Fruit fly (Drosophila melanogaster) whole organism, prepupa: Measurements from ENCODE around the gene CG14573.
A peak's percentile ranks its signal among the peaks of the same experiment; 100 is the strongest.

Source experiments
- CG10669 ChIP-seq: fragments of 200-800 bp; sonication (Bioruptor generic); optimal IDR thresholded peaks from 3 replicates; lab custom pipeline; 2018; ENCODE audit warnings: missing biosample characterization, mild to moderate bottlenecking, missing genetic modification characterization, moderate library complexity
- CG11762 ChIP-seq: fragments of 200-800 bp; sonication (Bioruptor generic); optimal IDR thresholded peaks from 3 replicates; lab custom pipeline; 2016; ENCODE audit warnings: missing biosample characterization, missing genetic modification characterization; ENCODE audit not compliant: insufficient read depth
- CG11902 ChIP-seq: fragments of 200-800 bp; sonication (Bioruptor generic); optimal IDR thresholded peaks from 3 replicates; lab custom pipeline; 2016; ENCODE audit warnings: missing biosample characterization, missing genetic modification characterization
- CG15336 ChIP-seq: fragments of 200-800 bp; sonication (Bioruptor generic); IDR thresholded peaks from 2 replicates; pipeline ENCODE4 v1.3.6; 2022; ENCODE audit warnings: missing biosample characterization, missing genetic modification characterization
- CG1621 ChIP-seq: fragments of 200-800 bp; sonication (Bioruptor generic); optimal IDR thresholded peaks from 3 replicates; lab custom pipeline; 2018; ENCODE audit warnings: missing biosample characterization, mild to moderate bottlenecking, missing genetic modification characterization
- CG16779 ChIP-seq: fragments of 200-800 bp; sonication (Bioruptor generic); optimal IDR thresholded peaks from 3 replicates; lab custom pipeline; 2017; ENCODE audit warnings: missing biosample characterization, mild to moderate bottlenecking, missing genetic modification characterization
- CG3032 ChIP-seq: fragments of 200-800 bp; optimal IDR thresholded peaks from 2 replicates; lab custom pipeline; 2019; ENCODE audit warnings: missing biosample characterization, mild to moderate bottlenecking, missing genetic modification characterization, moderate library complexity
- CG34406 ChIP-seq: fragments of 200-800 bp; sonication (Bioruptor generic); optimal IDR thresholded peaks from 3 replicates; lab custom pipeline; 2016; ENCODE audit warnings: missing biosample characterization, missing genetic modification characterization
- CG3919 ChIP-seq: fragments of 200-800 bp; sonication (Bioruptor generic); optimal IDR thresholded peaks from 3 replicates; lab custom pipeline; 2016; ENCODE audit warnings: missing biosample characterization, missing genetic modification characterization
- CG4318 ChIP-seq: fragments of 200-800 bp; sonication (Bioruptor generic); optimal IDR thresholded peaks from 3 replicates; lab custom pipeline; 2017; ENCODE audit warnings: missing biosample characterization, mild to moderate bottlenecking, missing genetic modification characterization
- CG6163 ChIP-seq: fragments of 200-800 bp; sonication (Bioruptor generic); IDR thresholded peaks from 3 replicates; pipeline ENCODE4 v1.3.6; 2022; ENCODE audit warnings: missing biosample characterization, missing genetic modification characterization
- CG6276 ChIP-seq: fragments of 200-800 bp; sonication (Bioruptor generic); optimal IDR thresholded peaks from 2 replicates; lab custom pipeline; 2017; ENCODE audit warnings: missing biosample characterization, mild to moderate bottlenecking, missing genetic modification characterization
- CG6792 ChIP-seq: fragments of 200-800 bp; sonication (Bioruptor generic); optimal IDR thresholded peaks from 3 replicates; lab custom pipeline; 2016; ENCODE audit warnings: missing biosample characterization, missing genetic modification characterization
- CG6808 ChIP-seq: fragments of 200-800 bp; sonication (Bioruptor generic); optimal IDR thresholded peaks from 3 replicates; lab custom pipeline; 2017; ENCODE audit warnings: missing biosample characterization, missing genetic modification characterization, mild to moderate bottlenecking, moderate library complexity, missing genetic modification reagents
- CG8119 ChIP-seq: fragments of 200-800 bp; sonication (Bioruptor generic); IDR thresholded peaks from 3 replicates; pipeline ENCODE4 v1.3.6; 2022; ENCODE audit warnings: missing biosample characterization, missing genetic modification characterization
- CG8632 ChIP-seq: fragments of 200-800 bp; sonication (Bioruptor generic); optimal IDR thresholded peaks from 3 replicates; lab custom pipeline; 2016; ENCODE audit warnings: missing biosample characterization, missing genetic modification characterization
- Eip75B ChIP-seq: fragments of 200-800 bp; sonication (Bioruptor generic); optimal IDR thresholded peaks from 3 replicates; lab custom pipeline; 2016; ENCODE audit warnings: missing biosample characterization, missing genetic modification characterization
- Eip78C ChIP-seq: fragments of 200-800 bp; sonication (Bioruptor generic); peaks from one replicate; lab custom pipeline; 2016; ENCODE audit warnings: missing biosample characterization, missing genetic modification characterization
- Ets21C ChIP-seq: fragments of 200-800 bp; sonication (Bioruptor generic); optimal IDR thresholded peaks from 3 replicates; lab custom pipeline; 2016; ENCODE audit warnings: missing biosample characterization, missing genetic modification characterization
- Ets96B ChIP-seq: fragments of 200-800 bp; optimal IDR thresholded peaks from 2 replicates; lab custom pipeline; 2019; ENCODE audit warnings: missing biosample characterization, mild to moderate bottlenecking, missing genetic modification characterization, moderate library complexity
- Gug ChIP-seq: fragments of 200-800 bp; sonication (Bioruptor generic); IDR thresholded peaks from 2 replicates; pipeline ENCODE4 v1.3.6; 2022; ENCODE audit warnings: missing biosample characterization, missing genetic modification characterization
- Hr38 ChIP-seq: sonication (Bioruptor generic); optimal IDR thresholded peaks from 2 replicates; lab custom pipeline; 2016; ENCODE audit warnings: missing biosample characterization, missing genetic modification characterization
- Hr39 ChIP-seq: fragments of 200-800 bp; sonication (Bioruptor generic); optimal IDR thresholded peaks from 2 replicates; lab custom pipeline; 2016; ENCODE audit warnings: missing biosample characterization, missing genetic modification characterization
- Hr4 ChIP-seq: fragments of 200-800 bp; sonication (Bioruptor generic); optimal IDR thresholded peaks from 3 replicates; lab custom pipeline; 2016; ENCODE audit warnings: missing biosample characterization, missing genetic modification characterization
- Met ChIP-seq: fragments of 200-800 bp; sonication (Bioruptor generic); optimal IDR thresholded peaks from 3 replicates; lab custom pipeline; 2016; ENCODE audit warnings: missing biosample characterization, missing genetic modification characterization
- OdsH ChIP-seq: fragments of 200-800 bp; sonication (Bioruptor generic); optimal IDR thresholded peaks from 3 replicates; lab custom pipeline; 2016; ENCODE audit warnings: missing biosample characterization, missing genetic modification characterization
- Smox ChIP-seq: fragments of 200-800 bp; sonication (Bioruptor generic); optimal IDR thresholded peaks from 3 replicates; lab custom pipeline; 2016; ENCODE audit warnings: missing biosample characterization, missing genetic modification characterization
- Sox102F ChIP-seq: fragments of 200-800 bp; sonication (Bioruptor generic); optimal IDR thresholded peaks from 2 replicates; lab custom pipeline; 2016; ENCODE audit warnings: missing biosample characterization, mild to moderate bottlenecking, missing genetic modification characterization
- Sox15 ChIP-seq: fragments of 200-800 bp; sonication (Bioruptor generic); optimal IDR thresholded peaks from 3 replicates; lab custom pipeline; 2016; ENCODE audit warnings: missing biosample characterization, missing genetic modification characterization
- achi ChIP-seq: fragments of 200-800 bp; sonication (Bioruptor generic); optimal IDR thresholded peaks from 3 replicates; lab custom pipeline; 2016; ENCODE audit warnings: missing biosample characterization, missing genetic modification characterization
- cyc ChIP-seq: fragments of 200-800 bp; sonication (Bioruptor generic); optimal IDR thresholded peaks from 3 replicates; lab custom pipeline; 2016; ENCODE audit warnings: missing biosample characterization, missing genetic modification characterization
- dac ChIP-seq: fragments of 200-800 bp; sonication (Bioruptor generic); optimal IDR thresholded peaks from 2 replicates; lab custom pipeline; 2017; ENCODE audit warnings: missing biosample characterization, mild to moderate bottlenecking, missing genetic modification characterization
- dsx ChIP-seq: fragments of 200-800 bp; optimal IDR thresholded peaks from 3 replicates; lab custom pipeline; 2019; ENCODE audit warnings: missing biosample characterization, mild to moderate bottlenecking, missing genetic modification characterization, moderate library complexity; ENCODE audit not compliant: poor library complexity, severe bottlenecking
- eg ChIP-seq: fragments of 200-800 bp; sonication (Bioruptor generic); IDR thresholded peaks from 3 replicates; pipeline ENCODE4 v1.3.6; 2022; ENCODE audit warnings: missing biosample characterization, missing genetic modification characterization
- esn ChIP-seq: fragments of 200-800 bp; sonication (Bioruptor generic); optimal IDR thresholded peaks from 2 replicates; lab custom pipeline; 2016; ENCODE audit warnings: missing biosample characterization, mild to moderate bottlenecking, missing genetic modification characterization, moderate library complexity
- fd59A ChIP-seq: fragments of 200-800 bp; sonication (Bioruptor generic); optimal IDR thresholded peaks from 2 replicates; lab custom pipeline; 2017; ENCODE audit warnings: missing biosample characterization, mild to moderate bottlenecking, missing genetic modification characterization, missing genetic modification reagents
- fkh ChIP-seq: fragments of 200-800 bp; sonication (Bioruptor generic); optimal IDR thresholded peaks from 3 replicates; lab custom pipeline; 2017; ENCODE audit warnings: missing biosample characterization, mild to moderate bottlenecking, missing genetic modification characterization, moderate library complexity
- lz ChIP-seq: fragments of 200-800 bp; sonication (Bioruptor generic); optimal IDR thresholded peaks from 3 replicates; lab custom pipeline; 2016; ENCODE audit warnings: missing biosample characterization, missing genetic modification characterization
- net ChIP-seq: fragments of 200-800 bp; sonication (Bioruptor generic); optimal IDR thresholded peaks from 3 replicates; lab custom pipeline; 2016; ENCODE audit warnings: missing biosample characterization, missing genetic modification characterization
- salr ChIP-seq, 2 experiments: fragments of 200-800 bp; sonication (Bioruptor generic); optimal IDR thresholded peaks; 3 replicates each; lab custom pipeline; 2016 to 2018; ENCODE audit warnings: missing biosample characterization in 2 of 2, missing genetic modification characterization in 2 of 2, mild to moderate bottlenecking in 1 of 2
- spab ChIP-seq: fragments of 200-800 bp; sonication (Bioruptor generic); optimal IDR thresholded peaks from 2 replicates; lab custom pipeline; 2017; ENCODE audit warnings: missing biosample characterization, mild to moderate bottlenecking, missing genetic modification characterization, missing genetic modification reagents
- ss ChIP-seq, 2 experiments: fragments of 200-800 bp; sonication (Bioruptor generic); optimal IDR thresholded peaks; 2 replicates in 1 of 2; 3 replicates in 1 of 2; lab custom pipeline; 2017 to 2018; ENCODE audit warnings: mild to moderate bottlenecking in 2 of 2, missing biosample characterization in 2 of 2, missing genetic modification characterization in 2 of 2, moderate library complexity in 1 of 2
- svp ChIP-seq: fragments of 200-800 bp; sonication (Bioruptor generic); peaks from one replicate; lab custom pipeline; 2016; ENCODE audit warnings: missing biosample characterization, missing genetic modification characterization

Gene CG14573

dm6 chr3L:21731104-21731600 is 2.7 kb upstream of the CG14573 start, which contains the start of gene CG14569:
TSS of gene CG14569 (minus strand) at chr3L:21731550.
- TF ChIP-seq fkh (GFP tag; lab: Kevin White, UChicago) (no peak), svp (GFP tag; lab: Kevin White, UChicago) (peak; percentile 97), spab (GFP tag; lab: Kevin White, UChicago) (no peak), salr (GFP tag; optimal IDR thresholded peaks at IDR 0.05; lab: Kevin White, UChicago) (no peak)

dm6 chr3L:21733387-21733786 is 512 bp upstream of the CG14573 start, which contains the start of gene CG14568:
TSS of gene CG14568 (minus strand) at chr3L:21733487.
- TF ChIP-seq cyc, result no peak
- TF ChIP-seq Ets21C, result no peak
- TF ChIP-seq CG8119 (GFP tag; lab: Robert Waterston, UW), result no peak
- no peak for TF ChIP-seq Hr38 (GFP tag; lab: Kevin White, UChicago)
- TF ChIP-seq CG16779 (tag; lab: Kevin White, UChicago), result no peak
- no peak for TF ChIP-seq Hr39 (GFP tag; lab: Kevin White, UChicago)
- no peak for TF ChIP-seq Gug (GFP tag; lab: Robert Waterston, UW)
- TF ChIP-seq Ets96B (tag; lab: Kevin White, UChicago), result no peak
- no peak for TF ChIP-seq Hr4 (GFP tag; lab: Kevin White, UChicago)
- no peak for TF ChIP-seq eg (GFP tag; lab: Robert Waterston, UW)
- no peak for TF ChIP-seq svp (GFP tag; lab: Kevin White, UChicago)

dm6 chr3L:21738175-21739016 is 4.5 kb downstream of the CG14573 start, which contains the start of gene CG14567:
TSS of gene CG14567 (minus strand) at chr3L:21738430.
- no peak for TF ChIP-seq CG1621 (tag; lab: Kevin White, UChicago)
- TF ChIP-seq cyc, result peak; percentile 56
- TF ChIP-seq CG11762 (GFP tag; lab: Kevin White, UChicago), result peak; percentile 18
- peak; percentile 74 for TF ChIP-seq CG6163 (GFP tag; lab: Robert Waterston, UW)
- peak; percentile 55 for TF ChIP-seq Smox (GFP tag; lab: Kevin White, UChicago)
- no peak for TF ChIP-seq fd59A
- TF ChIP-seq Eip75B, result peak; percentile 64
- peak; percentile 55; the same call in 1 of the 2 replicates for TF ChIP-seq Gug (GFP tag; lab: Robert Waterston, UW)
- peak; percentile 93 for TF ChIP-seq Eip78C (GFP tag; lab: Kevin White, UChicago)
- peak; percentile 62 for TF ChIP-seq CG3919 (GFP tag; lab: Kevin White, UChicago)
- TF ChIP-seq OdsH (GFP tag; lab: Kevin White, UChicago), result peak; percentile 68
- peak; percentile 50 for TF ChIP-seq net (GFP tag; lab: Kevin White, UChicago)
- TF ChIP-seq dac (GFP tag; lab: Kevin White, UChicago), result peak; percentile 3
- peak; percentile 55 for TF ChIP-seq lz (GFP tag; lab: Kevin White, UChicago)
- TF ChIP-seq CG6276, result peak; percentile 56
- peak; percentile 69 for TF ChIP-seq Hr39 (GFP tag; lab: Kevin White, UChicago)
- peak; percentile 92 for TF ChIP-seq dsx
- TF ChIP-seq ss (GFP tag; optimal IDR thresholded peaks at IDR 0.05; lab: Kevin White, UChicago), result no peak
- TF ChIP-seq CG3032 (tag; lab: Kevin White, UChicago), result peak; percentile 34
- TF ChIP-seq Met (GFP tag; lab: Kevin White, UChicago), result peak; percentile 57
- TF ChIP-seq Ets96B (tag; lab: Kevin White, UChicago), result peak; percentile 70
- TF ChIP-seq CG6808 (GFP tag; lab: Kevin White, UChicago), result no peak
- TF ChIP-seq esn (GFP tag; lab: Kevin White, UChicago), result peak; percentile 73
- peak; percentile 53 for TF ChIP-seq Sox102F
- peak; percentile 26 for TF ChIP-seq CG10669
- peak; percentile 61 for TF ChIP-seq CG6792 (GFP tag; lab: Kevin White, UChicago)
- TF ChIP-seq Ets21C, result peak; percentile 58
- peak; percentile 76 for TF ChIP-seq Hr4 (GFP tag; lab: Kevin White, UChicago)
- peak; percentile 2 for TF ChIP-seq CG4318 (GFP tag; lab: Kevin White, UChicago)
- TF ChIP-seq fkh (GFP tag; lab: Kevin White, UChicago), result no peak
- peak; percentile 41 for TF ChIP-seq Sox15
- TF ChIP-seq Hr38 (GFP tag; lab: Kevin White, UChicago), result no peak
- peak; percentile 1 for TF ChIP-seq spab (GFP tag; lab: Kevin White, UChicago)
- TF ChIP-seq CG8632 (GFP tag; lab: Kevin White, UChicago), result peak; percentile 54
- TF ChIP-seq CG15336, result peak; percentile 74
- TF ChIP-seq CG34406 (GFP tag; lab: Kevin White, UChicago), result peak; percentile 56
- TF ChIP-seq achi (GFP tag; lab: Kevin White, UChicago), result peak; percentile 57
- peak; percentile 27 for TF ChIP-seq CG11902 (GFP tag; lab: Kevin White, UChicago)
